Fruit fly (Drosophila melanogaster) whole organism, pupa: ENCODE measurements around the gene CG31391.

Source experiments
- CG10348 ChIP-seq: fragments of 200-800 bp; sonication (Bioruptor generic); IDR thresholded peaks from 2 replicates; pipeline ENCODE4 v1.3.6; 2022; ENCODE audit warnings: missing biosample characterization, missing genetic modification characterization
- CG12605 ChIP-seq: fragments of 200-800 bp; sonication (Bioruptor generic); IDR thresholded peaks from 2 replicates; pipeline ENCODE4 v1.3.6; 2022; ENCODE audit warnings: missing biosample characterization, missing genetic modification characterization
- CG13204 ChIP-seq: fragments of 200-800 bp; sonication (Bioruptor generic); optimal IDR thresholded peaks from 2 replicates; lab custom pipeline; 2018; ENCODE audit warnings: missing biosample characterization, mild to moderate bottlenecking, missing genetic modification characterization, moderate library complexity
- CG14655 ChIP-seq: fragments of 200-800 bp; sonication (Bioruptor generic); optimal IDR thresholded peaks from 3 replicates; lab custom pipeline; 2017; ENCODE audit warnings: mild to moderate bottlenecking, missing biosample characterization, missing genetic modification reagents, missing genetic modification characterization
- CG17806 ChIP-seq: fragments of 200-800 bp; sonication (Bioruptor generic); optimal IDR thresholded peaks from 2 replicates; lab custom pipeline; 2018; ENCODE audit warnings: missing biosample characterization, mild to moderate bottlenecking, missing genetic modification characterization, moderate library complexity
- CG34367 ChIP-seq: fragments of 200-800 bp; sonication (Bioruptor generic); optimal IDR thresholded peaks from 2 replicates; lab custom pipeline; 2018; ENCODE audit warnings: missing biosample characterization, mild to moderate bottlenecking, missing genetic modification characterization
- CG8159 ChIP-seq: fragments of 200-800 bp; sonication (Bioruptor generic); optimal IDR thresholded peaks from 3 replicates; lab custom pipeline; 2018; ENCODE audit warnings: missing biosample characterization, mild to moderate bottlenecking, missing genetic modification characterization, moderate library complexity
- CG8301 ChIP-seq: fragments of 200-800 bp; sonication (Bioruptor generic); optimal IDR thresholded peaks from 2 replicates; lab custom pipeline; 2018; ENCODE audit warnings: missing biosample characterization, mild to moderate bottlenecking, missing genetic modification characterization
- CG9948 ChIP-seq: fragments of 200-800 bp; sonication (Bioruptor generic); optimal IDR thresholded peaks from 2 replicates; lab custom pipeline; 2018; ENCODE audit warnings: missing biosample characterization, mild to moderate bottlenecking, missing genetic modification characterization, moderate library complexity
- EcR ChIP-seq: fragments of 200-800 bp; sonication (Bioruptor generic); optimal IDR thresholded peaks from 3 replicates; lab custom pipeline; 2019; ENCODE audit warnings: missing biosample characterization, missing genetic modification characterization, mild to moderate bottlenecking, moderate library complexity, missing genetic modification reagents
- Pif1B ChIP-seq: fragments of 200-800 bp; sonication (Bioruptor generic); optimal IDR thresholded peaks from 3 replicates; lab custom pipeline; 2016; ENCODE audit warnings: missing biosample characterization, missing genetic modification characterization
- gl ChIP-seq: fragments of 200-800 bp; sonication (Bioruptor generic); optimal IDR thresholded peaks from 2 replicates; lab custom pipeline; 2018; ENCODE audit warnings: missing biosample characterization, mild to moderate bottlenecking, missing genetic modification characterization
- rn ChIP-seq: fragments of 200-800 bp; sonication (Bioruptor generic); IDR thresholded peaks from 2 replicates; pipeline ENCODE4 v1.3.6; 2022; ENCODE audit warnings: missing biosample characterization, missing genetic modification characterization

- TF ChIP-seq Pif1B (GFP tag; lab: Kevin White, UChicago) (no peak), gl (no peak), rn (no peak), CG17806 (tag; lab: Kevin White, UChicago) (no peak), CG9948 (tag; lab: Kevin White, UChicago) (no peak), CG10348 (GFP tag; lab: Robert Waterston, UW) (no peak), CG13204 (no peak), CG8159 (tag; lab: Kevin White, UChicago) (no peak), CG14655 (GFP tag; lab: Kevin White, UChicago) (no peak), CG34367 (no peak), CG12605 (GFP tag; lab: Robert Waterston, UW) (no peak), EcR (no peak), CG8301 (tag; lab: Kevin White, UChicago) (no peak)
Observed at dm6 chr3R:10667964-10668363, 36.9 kb downstream of the CG31391 start.
